Fruit fly (Drosophila melanogaster) whole organism, adult: ENCODE data around the gene pira.

Experiments used
- CG11617 ChIP-seq: fragments of 200-800 bp; sonication (Bioruptor generic); optimal IDR thresholded peaks from 2 replicates; lab custom pipeline; 2017; ENCODE audit warnings: mild to moderate bottlenecking, missing biosample characterization, missing genetic modification reagents, missing genetic modification characterization
- CG12768 ChIP-seq: fragments of 200-800 bp; sonication (Bioruptor generic); optimal IDR thresholded peaks from 2 replicates; lab custom pipeline; 2017; ENCODE audit warnings: missing biosample characterization, missing genetic modification characterization, mild to moderate bottlenecking, moderate library complexity, missing genetic modification reagents
- CG14711 ChIP-seq: fragments of 200-800 bp; sonication (Bioruptor generic); optimal IDR thresholded peaks from 2 replicates; lab custom pipeline; 2018; ENCODE audit warnings: missing biosample characterization, mild to moderate bottlenecking, missing genetic modification characterization, moderate library complexity
- CG1620 ChIP-seq: fragments of 200-800 bp; sonication (Bioruptor generic); optimal IDR thresholded peaks from 2 replicates; lab custom pipeline; 2016; ENCODE audit warnings: missing biosample characterization, missing genetic modification characterization
- CG33017 ChIP-seq: fragments of 200-800 bp; sonication (Bioruptor generic); optimal IDR thresholded peaks from 2 replicates; lab custom pipeline; 2018; ENCODE audit warnings: missing biosample characterization, mild to moderate bottlenecking, missing genetic modification characterization, moderate library complexity
- CG5204 ChIP-seq: fragments of 200-800 bp; sonication (Bioruptor generic); optimal IDR thresholded peaks from 2 replicates; lab custom pipeline; 2016; ENCODE audit warnings: missing biosample characterization, missing genetic modification characterization
- CG7045 ChIP-seq: fragments of 200-800 bp; sonication (Bioruptor generic); optimal IDR thresholded peaks from 2 replicates; lab custom pipeline; 2017; ENCODE audit warnings: missing biosample characterization, mild to moderate bottlenecking, missing genetic modification characterization
- CG7101 ChIP-seq: fragments of 200-800 bp; sonication (Bioruptor generic); optimal IDR thresholded peaks from 2 replicates; lab custom pipeline; 2018; ENCODE audit warnings: missing biosample characterization, mild to moderate bottlenecking, missing genetic modification characterization, moderate library complexity
- Clk ChIP-seq: fragments of 200-800 bp; sonication (Bioruptor generic); optimal IDR thresholded peaks from 2 replicates; lab custom pipeline; 2017; ENCODE audit warnings: missing biosample characterization, missing genetic modification characterization
- Crg-1 ChIP-seq: fragments of 200-800 bp; sonication (Bioruptor generic); optimal IDR thresholded peaks from 2 replicates; lab custom pipeline; 2016; ENCODE audit warnings: missing biosample characterization, missing genetic modification characterization
- Hr96 ChIP-seq: fragments of 200-800 bp; sonication (Bioruptor generic); optimal IDR thresholded peaks from 2 replicates; lab custom pipeline; 2016; ENCODE audit warnings: missing biosample characterization, missing genetic modification characterization
- Mnt ChIP-seq: fragments of 200-800 bp; sonication (Bioruptor generic); optimal IDR thresholded peaks from 2 replicates; lab custom pipeline; 2016; ENCODE audit warnings: missing biosample characterization, mild to moderate bottlenecking, missing genetic modification characterization
- bab1 ChIP-seq: fragments of 200-800 bp; sonication (Bioruptor generic); optimal IDR thresholded peaks from 3 replicates; lab custom pipeline; 2019; ENCODE audit warnings: missing biosample characterization, mild to moderate bottlenecking, missing genetic modification characterization, moderate library complexity
- cic ChIP-seq: fragments of 200-800 bp; sonication (Bioruptor generic); optimal IDR thresholded peaks from 2 replicates; lab custom pipeline; 2017; ENCODE audit warnings: missing biosample characterization, mild to moderate bottlenecking, missing genetic modification characterization, moderate library complexity
- cnc ChIP-seq, 2 experiments: fragments of >200 bp; optimal IDR thresholded peaks; 2 replicates each; lab custom pipeline; 2017
- kay ChIP-seq: fragments of 200-800 bp; sonication (Bioruptor generic); peaks from one replicate; lab custom pipeline; 2016; ENCODE audit warnings: missing biosample characterization, missing genetic modification characterization, borderline replicate concordance
- ovo ChIP-seq: fragments of 200-800 bp; sonication (Bioruptor generic); optimal IDR thresholded peaks from 2 replicates; lab custom pipeline; 2016; ENCODE audit warnings: missing biosample characterization, missing genetic modification characterization
- pad ChIP-seq: fragments of 200-800 bp; sonication (Bioruptor generic); optimal IDR thresholded peaks from 3 replicates; lab custom pipeline; 2017; ENCODE audit warnings: missing biosample characterization, missing genetic modification characterization, mild to moderate bottlenecking, moderate library complexity, missing genetic modification reagents
- tj ChIP-seq: fragments of 200-800 bp; sonication (Bioruptor generic); optimal IDR thresholded peaks from 3 replicates; lab custom pipeline; 2017; ENCODE audit warnings: missing biosample characterization, mild to moderate bottlenecking, missing genetic modification characterization, moderate library complexity
- toe ChIP-seq: fragments of 200-800 bp; sonication (Bioruptor generic); optimal IDR thresholded peaks from 2 replicates; lab custom pipeline; 2016; ENCODE audit warnings: missing biosample characterization, missing genetic modification characterization

The pira gene

dm6 chrX:12731077-12731476 lies 32.3 kb downstream of the pira start:
- no peak for TF ChIP-seq pad (GFP tag; lab: Kevin White, UChicago)
- no peak for TF ChIP-seq bab1 (GFP tag; lab: Kevin White, UChicago)
- TF ChIP-seq cnc (optimal IDR thresholded peaks at IDR 0.05; lab: Kevin White, UChicago) = no peak
- no peak for TF ChIP-seq Mnt
- no peak for TF ChIP-seq Hr96
- no peak for TF ChIP-seq kay
- TF ChIP-seq tj (GFP tag; lab: Kevin White, UChicago) = no peak
- no peak for TF ChIP-seq cic (GFP tag; lab: Kevin White, UChicago)
- TF ChIP-seq CG11617 (GFP tag; lab: Kevin White, UChicago) = no peak
- no peak for TF ChIP-seq ovo (GFP tag; lab: Kevin White, UChicago)

DNA sequence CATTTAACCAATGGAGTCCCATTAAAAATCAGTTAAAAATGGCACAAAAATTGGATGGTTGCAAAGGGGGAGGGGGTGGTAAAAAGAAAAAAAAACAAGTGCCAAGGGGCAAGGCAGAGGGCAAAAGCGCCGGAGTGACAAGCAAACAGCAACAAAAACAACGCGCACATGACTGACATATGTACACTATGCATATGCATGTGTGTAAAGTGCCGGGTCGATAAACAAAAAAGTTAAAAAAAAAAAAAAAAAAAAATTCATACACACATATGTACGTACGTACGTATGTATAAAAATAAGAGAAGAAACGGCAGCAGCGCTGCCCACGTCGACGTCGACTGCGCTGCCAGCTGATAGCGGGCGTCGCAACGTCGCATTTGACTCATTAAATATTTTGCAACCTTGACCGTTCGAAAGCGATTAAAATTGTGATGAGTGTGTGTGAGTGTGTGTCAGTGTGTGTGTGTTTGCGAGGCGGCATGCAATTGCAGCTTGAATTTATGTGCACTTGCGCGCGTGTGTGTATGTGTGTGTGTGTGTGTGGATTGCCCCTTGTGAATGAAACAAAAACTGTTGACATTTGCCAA lies 35.7 kb downstream of the pira start:
- TF ChIP-seq Mnt = no peak
- TF ChIP-seq cnc (optimal IDR thresholded peaks at IDR 0.05; lab: Kevin White, UChicago) = no peak
- no peak for TF ChIP-seq CG33017
- TF ChIP-seq kay = peak; percentile 65
- peak; percentile 4 for TF ChIP-seq pad (GFP tag; lab: Kevin White, UChicago)
- TF ChIP-seq CG11617 (GFP tag; lab: Kevin White, UChicago) = no peak
- TF ChIP-seq cic (GFP tag; lab: Kevin White, UChicago) = peak; percentile 60
- no peak for TF ChIP-seq CG14711
- TF ChIP-seq Crg-1 = no peak
- TF ChIP-seq CG1620 = no peak
- TF ChIP-seq tj (GFP tag; lab: Kevin White, UChicago) = peak; percentile 57
- no peak for TF ChIP-seq bab1 (GFP tag; lab: Kevin White, UChicago)

DNA sequence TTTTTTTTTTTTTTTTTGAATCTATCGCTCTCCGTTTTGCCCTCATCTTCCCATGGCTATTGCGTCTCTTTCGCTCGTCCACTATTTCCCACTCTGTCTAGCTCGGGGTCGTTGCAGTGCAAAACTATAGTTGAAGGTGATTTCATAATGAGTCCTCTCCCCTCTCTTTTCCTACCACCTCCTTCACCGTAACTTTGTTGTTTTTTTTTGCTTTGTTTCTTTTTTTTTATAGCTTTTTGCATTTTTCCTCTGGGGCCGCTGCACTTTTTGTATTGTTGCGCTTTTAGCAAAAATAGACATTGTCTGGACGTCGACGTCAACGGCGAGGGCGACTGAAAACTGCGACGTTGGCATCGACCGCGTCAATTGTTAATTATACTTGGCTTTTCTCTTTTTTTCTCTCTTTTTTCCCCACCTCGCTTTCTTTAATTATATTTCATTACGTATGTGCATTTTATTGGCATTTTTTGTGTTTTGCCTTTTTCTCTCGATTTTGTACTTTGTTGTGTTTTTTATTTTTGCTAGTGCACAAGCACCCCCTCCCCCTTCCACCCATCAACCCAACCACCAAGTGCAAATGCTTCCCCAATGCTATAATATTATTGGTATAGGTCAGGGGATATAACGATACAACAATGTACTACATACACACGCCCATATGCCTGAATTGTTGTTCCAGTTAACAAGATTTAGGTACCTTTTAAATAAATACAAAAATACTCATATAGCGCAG lies 38.1 kb downstream of the pira start:
- TF ChIP-seq toe (GFP tag; lab: Kevin White, UChicago) = peak; percentile 48
- TF ChIP-seq CG11617 (GFP tag; lab: Kevin White, UChicago) = peak; percentile 65
- no peak for TF ChIP-seq CG14711
- TF ChIP-seq CG7101 (tag; lab: Kevin White, UChicago) = peak; percentile 22
- TF ChIP-seq CG5204 (GFP tag; lab: Kevin White, UChicago) = no peak
- TF ChIP-seq pad (GFP tag; lab: Kevin White, UChicago) = peak; percentile 41
- peak; percentile 45 for TF ChIP-seq Mnt
- TF ChIP-seq cnc (optimal IDR thresholded peaks at IDR 0.05; lab: Kevin White, UChicago) = no peak
- TF ChIP-seq Clk (GFP tag; lab: Kevin White, UChicago) = no peak
- TF ChIP-seq CG33017 = peak; percentile 52
- peak; percentile 88 for TF ChIP-seq cic (GFP tag; lab: Kevin White, UChicago)
- TF ChIP-seq kay = peak; percentile 97
- peak; percentile 75 for TF ChIP-seq CG12768 (GFP tag; lab: Kevin White, UChicago)
- TF ChIP-seq ovo (GFP tag; lab: Kevin White, UChicago) = peak; percentile 67
- peak; percentile 1 for TF ChIP-seq CG1620
- peak; percentile 48 for TF ChIP-seq Crg-1
- TF ChIP-seq tj (GFP tag; lab: Kevin White, UChicago) = peak; percentile 97
- peak; percentile 65 for TF ChIP-seq CG7045 (GFP tag; lab: Kevin White, UChicago)

- no peak for TF ChIP-seq Hr96
- TF ChIP-seq CG12768 (GFP tag; lab: Kevin White, UChicago) = peak; percentile 22
- peak; percentile 84 for TF ChIP-seq tj (GFP tag; lab: Kevin White, UChicago)
- TF ChIP-seq CG7101 (tag; lab: Kevin White, UChicago) = peak; percentile 6
- TF ChIP-seq Mnt = peak; percentile 12
- TF ChIP-seq cnc (optimal IDR thresholded peaks at IDR 0.05; lab: Kevin White, UChicago) = no peak
- TF ChIP-seq CG1620 = no peak
- TF ChIP-seq CG5204 (GFP tag; lab: Kevin White, UChicago) = peak; percentile 6
- TF ChIP-seq CG33017 = peak; percentile 14
- TF ChIP-seq pad (GFP tag; lab: Kevin White, UChicago) = no peak
- peak; percentile 87 for TF ChIP-seq cic (GFP tag; lab: Kevin White, UChicago)
- no peak for TF ChIP-seq toe (GFP tag; lab: Kevin White, UChicago)
- TF ChIP-seq bab1 (GFP tag; lab: Kevin White, UChicago) = no peak
- peak; percentile 81 for TF ChIP-seq ovo (GFP tag; lab: Kevin White, UChicago)
- peak; percentile 85 for TF ChIP-seq kay
These were observed 38.9 kb downstream of the pira start for dm6 chrX:12724287-12725186.

DNA sequence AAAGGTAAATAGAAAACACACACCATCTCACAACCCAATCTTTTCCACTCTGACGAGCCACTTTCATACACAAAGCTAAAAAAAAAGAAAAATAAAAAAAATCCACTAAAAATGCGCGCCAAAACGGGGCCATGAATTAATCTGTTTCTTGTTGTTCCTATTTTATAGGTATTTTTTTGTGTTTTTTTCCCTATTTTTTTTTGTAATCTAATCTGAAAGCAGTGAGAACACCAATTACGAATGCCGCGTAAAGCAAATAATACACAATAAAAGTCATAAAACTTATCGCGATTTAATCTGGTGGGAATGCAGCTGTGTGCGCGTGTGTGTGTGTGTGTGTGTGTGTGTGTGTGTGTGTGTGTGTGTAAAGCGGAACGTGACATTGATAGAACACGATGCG lies 40.1 kb downstream of the pira start:
- TF ChIP-seq pad (GFP tag; lab: Kevin White, UChicago) (no peak), CG11617 (GFP tag; lab: Kevin White, UChicago) (peak; percentile 58), CG14711 (no peak), Crg-1 (no peak), cnc (optimal IDR thresholded peaks at IDR 0.05; lab: Kevin White, UChicago) (no peak), kay (peak; percentile 81), Clk (GFP tag; lab: Kevin White, UChicago) (peak; percentile 2), CG7045 (GFP tag; lab: Kevin White, UChicago) (peak; percentile 30), toe (GFP tag; lab: Kevin White, UChicago) (no peak), CG5204 (GFP tag; lab: Kevin White, UChicago) (no peak), tj (GFP tag; lab: Kevin White, UChicago) (no peak), bab1 (GFP tag; lab: Kevin White, UChicago) (no peak), ovo (GFP tag; lab: Kevin White, UChicago) (peak; percentile 51), Mnt (peak; percentile 63), Hr96 (peak; percentile 61), CG33017 (peak; percentile 5), CG7101 (tag; lab: Kevin White, UChicago) (peak; percentile 50), CG12768 (GFP tag; lab: Kevin White, UChicago) (peak; percentile 74), CG1620 (no peak), cic (GFP tag; lab: Kevin White, UChicago) (peak; percentile 96)
